Worm (Caenorhabditis elegans) whole organism, L1 larva: ENCODE results near the gene ubc-20.

Experiments used
- egl-13 ChIP-seq: sonication (generic microtip); optimal IDR thresholded peaks from 2 replicates; lab custom pipeline; 2016; ENCODE audit warnings: missing genotype, missing genetic modification reagents, missing genetic modification characterization, missing compliant biosample characterization
- lin-35 ChIP-seq, 2 experiments: fragments of 150-350 bp; optimal IDR thresholded peaks; 2 replicates each; lab custom pipeline; 2014; ENCODE audit warnings: missing biosample characterization in 2 of 2, missing genetic modification characterization in 2 of 2, missing genetic modification reagents in 2 of 2
- lsy-2 ChIP-seq, 2 experiments: fragments of 150-350 bp; optimal IDR thresholded peaks; 2 replicates each; lab custom pipeline; 2014; ENCODE audit warnings: missing biosample characterization in 2 of 2, missing genetic modification characterization in 2 of 2
- mef-2 ChIP-seq: fragments of 150-350 bp; optimal IDR thresholded peaks from 2 replicates; lab custom pipeline; 2014; ENCODE audit warnings: missing biosample characterization, missing genetic modification characterization
- nhr-84 ChIP-seq: sonication (generic microtip); optimal IDR thresholded peaks from 2 replicates; lab custom pipeline; 2017; ENCODE audit warnings: missing biosample characterization, missing genetic modification characterization
- zag-1 ChIP-seq: fragments of 150-350 bp; optimal IDR thresholded peaks from 2 replicates; lab custom pipeline; 2014; ENCODE audit warnings: missing biosample characterization, missing genetic modification characterization

DNA sequence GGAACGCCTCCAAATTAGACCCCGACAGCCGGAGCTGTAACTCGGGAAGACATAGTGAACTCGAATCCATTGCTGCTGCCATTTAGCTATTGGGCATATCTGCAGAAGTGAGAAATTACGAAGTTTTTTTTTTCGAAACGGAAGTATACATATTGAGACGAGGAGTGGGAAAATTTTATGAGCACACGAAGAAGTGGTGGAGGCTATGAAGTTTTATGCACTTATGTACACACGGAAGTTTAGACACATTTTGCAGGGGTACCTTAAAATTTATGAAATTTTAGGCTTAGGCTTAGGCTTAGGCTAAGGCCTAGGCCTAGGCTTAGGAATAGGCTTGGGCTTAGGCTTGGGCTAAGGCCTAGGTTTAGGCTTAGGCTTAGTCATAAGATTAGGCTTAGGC, 18.4 kb downstream of the ubc-20 start, which contains the start of gene W10C4.1:
- TF ChIP-seq lsy-2 (tag; optimal IDR thresholded peaks at IDR 0.05; lab: Kevin White, UChicago) (no peak), nhr-84 (no peak), egl-13 (tag; lab: Kevin White, UChicago) (no peak), lin-35 (GFP tag; optimal IDR thresholded peaks at IDR 0.05; lab: Kevin White, UChicago) (no peak), zag-1 (tag; lab: Kevin White, UChicago) (no peak), mef-2 (tag; lab: Kevin White, UChicago) (no peak)
